Worm (Caenorhabditis elegans) whole organism, L2 larva: ENCODE data around the gene rps-0.
"Not testable (repeated sequence)": the region's sequence is repeated elsewhere in the genome, so short reads cannot be mapped to it uniquely, and the experiment has no call there.

Source experiments
- C34F6.9 ChIP-seq: fragments of 150-350 bp; optimal IDR thresholded peaks from 2 replicates; lab custom pipeline; 2014; ENCODE audit warnings: missing biosample characterization, missing genetic modification characterization
- R02D3.7 ChIP-seq: fragments of 150-350 bp; optimal IDR thresholded peaks from 2 replicates; lab custom pipeline; 2014; ENCODE audit warnings: missing biosample characterization, missing genetic modification characterization
- Y55F3AM.14 ChIP-seq: fragments of 200-800 bp; sonication (Bioruptor generic); optimal IDR thresholded peaks from 2 replicates; lab custom pipeline; 2018; ENCODE audit warnings: mild to moderate bottlenecking, missing genetic modification characterization, missing compliant biosample characterization
- ZK546.5 ChIP-seq: sonication (generic microtip); optimal IDR thresholded peaks from 2 replicates; lab custom pipeline; 2017; ENCODE audit warnings: missing biosample characterization, missing genetic modification characterization
- alr-1 ChIP-seq: fragments of 150-350 bp; optimal IDR thresholded peaks from 2 replicates; lab custom pipeline; 2014; ENCODE audit warnings: missing biosample characterization, missing genetic modification characterization
- ama-1 ChIP-seq: fragments of 150-350 bp; optimal IDR thresholded peaks from 2 replicates; lab custom pipeline; 2018; ENCODE audit warnings: inconsistent platforms
- blmp-1 ChIP-seq: sonication (generic microtip); optimal IDR thresholded peaks from 2 replicates; lab custom pipeline; 2017; ENCODE audit warnings: missing genetic modification characterization, mild to moderate bottlenecking, missing compliant biosample characterization, antibody characterized with exemption, moderate library complexity; ENCODE audit not compliant: insufficient read depth
- ceh-16 ChIP-seq: fragments of 150-350 bp; optimal IDR thresholded peaks from 2 replicates; lab custom pipeline; 2014; ENCODE audit warnings: missing biosample characterization, missing genetic modification characterization
- crh-2 ChIP-seq: sonication (generic microtip); optimal IDR thresholded peaks from 2 replicates; lab custom pipeline; 2017; ENCODE audit warnings: missing biosample characterization, missing genetic modification characterization
- dmd-4 ChIP-seq: sonication (generic microtip); optimal IDR thresholded peaks from 2 replicates; lab custom pipeline; 2017; ENCODE audit warnings: missing biosample characterization, missing genetic modification characterization
- elt-1 ChIP-seq: fragments of 150-350 bp; optimal IDR thresholded peaks from 2 replicates; lab custom pipeline; 2014; ENCODE audit warnings: missing biosample characterization, missing genetic modification characterization
- elt-3 ChIP-seq: sonication (generic microtip); optimal IDR thresholded peaks from 2 replicates; lab custom pipeline; 2017; ENCODE audit warnings: missing biosample characterization, missing genetic modification characterization
- fos-1 ChIP-seq: fragments of 150-350 bp; optimal IDR thresholded peaks from 2 replicates; lab custom pipeline; 2014; ENCODE audit warnings: missing biosample characterization, missing genetic modification characterization
- gmeb-1 ChIP-seq: fragments of 150-350 bp; optimal IDR thresholded peaks from 2 replicates; lab custom pipeline; 2014; ENCODE audit warnings: missing biosample characterization, missing genetic modification characterization
- lin-11 ChIP-seq: fragments of 150-350 bp; sonication (generic microtip); optimal IDR thresholded peaks from 2 replicates; lab custom pipeline; 2014; ENCODE audit warnings: missing biosample characterization, missing genetic modification characterization, inconsistent platforms, mixed read lengths
- lin-13 ChIP-seq: fragments of 150-350 bp; optimal IDR thresholded peaks from 2 replicates; lab custom pipeline; 2014; ENCODE audit warnings: missing biosample characterization, missing genetic modification reagents, missing genetic modification characterization
- lsy-2 ChIP-seq, 2 experiments: fragments of 150-350 bp in 1 of 2; sonication (generic microtip) in 1 of 2; optimal IDR thresholded peaks; 2 replicates each; lab custom pipeline; 2014 to 2017; ENCODE audit warnings: missing biosample characterization in 2 of 2, missing genetic modification characterization in 2 of 2
- mbf-1 ChIP-seq: sonication (generic microtip); optimal IDR thresholded peaks from 2 replicates; lab custom pipeline; 2017; ENCODE audit warnings: missing biosample characterization, missing genetic modification characterization
- nhr-11 ChIP-seq: fragments of 150-350 bp; optimal IDR thresholded peaks from 2 replicates; lab custom pipeline; 2014; ENCODE audit warnings: missing biosample characterization, missing genetic modification characterization
- nhr-129 ChIP-seq: fragments of 150-350 bp; optimal IDR thresholded peaks from 2 replicates; lab custom pipeline; 2014; ENCODE audit warnings: missing biosample characterization, missing genetic modification characterization
- nhr-237 ChIP-seq: fragments of 150-350 bp; optimal IDR thresholded peaks from 2 replicates; lab custom pipeline; 2014; ENCODE audit warnings: missing biosample characterization, missing genetic modification characterization
- nhr-25 ChIP-seq: fragments of 150-350 bp; sonication (generic microtip); optimal IDR thresholded peaks from 3 replicates; lab custom pipeline; 2014; ENCODE audit warnings: missing biosample characterization, missing genetic modification characterization
- nhr-6 ChIP-seq: fragments of 150-350 bp; optimal IDR thresholded peaks from 2 replicates; lab custom pipeline; 2014; ENCODE audit warnings: missing biosample characterization, missing genetic modification characterization
- sem-4 ChIP-seq: fragments of 150-350 bp; optimal IDR thresholded peaks from 2 replicates; lab custom pipeline; 2014; ENCODE audit warnings: missing biosample characterization, missing genetic modification reagents, missing genetic modification characterization
- skn-1 ChIP-seq: sonication (generic microtip); optimal IDR thresholded peaks from 2 replicates; lab custom pipeline; 2017; ENCODE audit warnings: missing biosample characterization, missing genetic modification characterization
- sma-9 ChIP-seq, 2 experiments: fragments of 150-350 bp in 1 of 2; sonication (generic microtip) in 1 of 2; optimal IDR thresholded peaks; 2 replicates each; lab custom pipeline; 2014 to 2016; ENCODE audit warnings: missing genetic modification characterization in 2 of 2, mild to moderate bottlenecking in 1 of 2, missing biosample characterization in 1 of 2, missing compliant biosample characterization in 1 of 2, missing genetic modification reagents in 1 of 2, moderate library complexity in 1 of 2
- snpc-4 ChIP-seq: fragments of 150-350 bp; optimal IDR thresholded peaks from 2 replicates; lab custom pipeline; 2014; ENCODE audit warnings: missing biosample characterization, missing genetic modification characterization
- unc-55 ChIP-seq: fragments of 150-350 bp; sonication (generic microtip); optimal IDR thresholded peaks from 3 replicates; lab custom pipeline; 2014; ENCODE audit warnings: missing biosample characterization, missing genetic modification reagents, missing genetic modification characterization
- unc-62 ChIP-seq: fragments of 150-350 bp; optimal IDR thresholded peaks from 2 replicates; lab custom pipeline; 2014; ENCODE audit warnings: missing biosample characterization, missing genetic modification reagents, missing genetic modification characterization
- ztf-1 ChIP-seq: fragments of 200-800 bp; sonication (Bioruptor generic); conservative IDR thresholded peaks from 2 replicates; pipeline ENCODE4 v1.3.6; 2022; ENCODE audit warnings: missing genetic modification characterization, missing compliant biosample characterization
- ztf-11 ChIP-seq: sonication (generic microtip); optimal IDR thresholded peaks from 2 replicates; lab custom pipeline; 2017; ENCODE audit warnings: missing biosample characterization, missing genetic modification characterization
- ztf-4 ChIP-seq: fragments of 150-350 bp; optimal IDR thresholded peaks from 2 replicates; lab custom pipeline; 2014; ENCODE audit warnings: missing biosample characterization, missing genetic modification characterization

Gene rps-0

DNA sequence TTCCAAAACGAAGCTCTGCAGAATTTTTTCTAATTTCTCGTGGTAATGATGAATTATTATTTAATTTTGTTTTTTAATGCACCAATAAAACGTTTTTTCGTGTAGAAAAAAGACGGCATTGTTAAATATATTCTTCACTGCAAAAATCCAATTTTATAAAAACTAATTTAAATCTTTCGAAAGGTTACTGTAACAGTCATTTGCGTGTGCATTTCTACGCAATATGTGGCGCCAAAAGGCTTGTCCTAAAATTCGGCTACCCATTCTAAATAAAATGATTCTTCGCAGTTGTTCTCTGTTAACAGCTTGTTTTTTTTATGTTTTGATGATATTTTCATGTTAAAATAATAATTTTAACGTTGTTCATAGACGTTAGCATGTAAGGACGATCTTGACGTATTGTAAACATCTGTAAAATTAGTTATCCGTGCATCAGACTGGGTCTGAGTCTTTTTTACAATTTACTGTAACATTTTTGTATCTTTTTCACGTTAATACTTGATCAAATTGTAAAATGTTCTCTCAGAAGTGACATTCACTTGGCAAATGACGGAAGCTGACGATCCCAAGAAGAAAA lies 38.8 kb upstream of the rps-0 start, which contains the start of gene mip-1:
Gene mip-1, plus strand, starts transcription at position 527 of the 577 bp plus-strand sequence.
- TF ChIP-seq lin-13 (GFP tag; lab: Kevin White, UChicago) (no peak), ceh-16 (no peak), nhr-11 (no peak), dmd-4 (tag; lab: Kevin White, UChicago) (no peak), elt-1 (tag; lab: Kevin White, UChicago) (no peak), nhr-129 (tag; lab: Kevin White, UChicago) (no peak), unc-62 (GFP tag; lab: Kevin White, UChicago) (no peak), ztf-4 (tag; lab: Kevin White, UChicago) (no peak), lsy-2 (tag; optimal IDR thresholded peaks at IDR 0.05; lab: Kevin White, UChicago) (no peak), ztf-11 (tag; lab: Kevin White, UChicago) (no peak), nhr-237 (tag; lab: Kevin White, UChicago) (no peak), crh-2 (no peak), sma-9 (GFP tag; optimal IDR thresholded peaks at IDR 0.05; lab: Kevin White, UChicago) (no peak), sma-9 (tag; optimal IDR thresholded peaks at IDR 0.05; lab: Kevin White, UChicago) (no peak), mbf-1 (tag; lab: Kevin White, UChicago) (no peak), C34F6.9 (tag; lab: Kevin White, UChicago) (no peak), alr-1 (tag; lab: Kevin White, UChicago) (no peak), nhr-25 (tag; lab: Kevin White, UChicago) (no peak), ztf-1 (GFP tag; lab: Robert Waterston, UW) (no peak), ZK546.5 (tag; lab: Kevin White, UChicago) (no peak), blmp-1 (no peak)
- TF ChIP-seq, all 48 proteins: peak for 0

DNA sequence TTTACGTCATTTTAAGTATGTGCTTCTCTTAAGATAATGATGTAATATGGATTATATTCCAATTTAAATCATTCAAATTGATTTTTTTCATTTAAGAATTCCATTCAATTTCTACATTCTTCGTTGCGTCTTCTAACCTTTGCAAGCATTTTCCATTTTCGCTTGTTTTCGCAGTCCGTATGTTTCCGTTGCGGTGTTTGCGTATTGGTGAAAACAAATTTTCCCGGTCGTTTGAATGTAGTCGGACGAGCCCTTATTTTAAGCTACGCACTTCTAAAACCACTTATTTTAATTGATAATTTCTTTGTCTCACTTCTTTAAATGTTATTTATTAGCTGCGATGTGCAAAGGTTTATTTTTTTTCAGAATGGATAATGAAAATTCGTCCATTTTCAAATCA lies 31.9 kb upstream of the rps-0 start, which contains the start of gene mel-28:
Gene mel-28, plus strand, starts transcription at position 367 of the 400 bp plus-strand sequence.
- TF ChIP-seq unc-55 (GFP tag; lab: Kevin White, UChicago) = peak; percentile 16
- peak; percentile 13 for TF ChIP-seq gmeb-1 (tag; lab: Kevin White, UChicago)
- TF ChIP-seq sem-4 (tag; lab: Kevin White, UChicago) = no peak
- TF ChIP-seq C34F6.9 (tag; lab: Kevin White, UChicago) = peak; percentile 65
- TF ChIP-seq Y55F3AM.14 = no peak

DNA sequence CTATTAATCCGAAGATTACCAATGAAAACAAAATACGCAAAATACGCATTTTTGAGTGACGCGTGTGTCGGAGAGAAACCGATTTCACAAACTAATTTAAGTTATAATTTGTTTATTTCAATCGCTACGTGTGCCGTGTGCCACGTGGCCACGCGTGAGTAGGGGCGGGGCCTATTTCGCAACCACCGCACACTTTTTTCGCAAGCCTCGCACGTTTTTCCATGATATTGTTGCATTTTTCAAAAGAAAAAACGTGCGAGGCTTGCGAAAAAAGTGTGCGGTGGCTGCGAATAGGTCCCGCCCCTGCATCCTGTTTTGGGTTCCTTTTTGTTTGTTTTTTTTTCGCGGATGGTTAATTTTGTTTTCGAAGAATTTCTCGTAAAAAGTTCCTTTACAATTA lies 31.3 kb upstream of the rps-0 start, which contains the start of gene enu-3.2:
Gene enu-3.2, minus strand, starts transcription at position 105 of the 400 bp plus-strand sequence.
- TF ChIP-seq R02D3.7 (tag; lab: Kevin White, UChicago); ama-1 (lab: Kevin White, UChicago); nhr-6 (tag; lab: Kevin White, UChicago): not testable (repeated sequence)

DNA sequence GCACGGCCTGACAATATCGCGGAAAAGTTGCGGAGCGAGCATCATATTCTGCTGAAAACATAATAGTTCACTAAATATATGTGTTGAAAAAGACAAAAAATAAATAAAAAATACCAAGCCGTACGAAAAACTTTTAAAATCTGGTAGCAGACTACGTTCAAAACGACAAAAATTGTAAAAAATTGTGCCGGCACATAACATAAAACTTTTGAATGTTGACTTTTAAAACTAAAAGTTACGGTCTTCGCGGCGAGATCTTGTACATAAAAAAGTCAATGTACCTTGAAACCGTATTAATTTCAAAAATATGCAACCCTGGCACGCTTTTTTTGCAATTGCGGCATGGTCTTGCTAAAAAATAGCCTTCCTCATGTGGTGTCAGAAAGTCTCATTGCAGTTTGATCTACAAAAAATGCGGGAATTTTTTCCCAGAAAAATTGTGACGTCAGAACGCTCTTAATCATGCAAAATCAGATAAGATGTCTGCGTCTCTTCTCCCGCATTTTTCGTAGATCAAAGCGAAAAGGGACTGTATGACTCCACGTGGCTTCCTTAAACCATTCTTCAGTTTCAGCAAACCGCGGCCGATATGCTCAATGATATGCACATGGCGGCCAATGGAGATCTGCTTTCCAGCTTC lies 28.2 kb upstream of the rps-0 start, which contains the start of the genes gex-5 and C38D4.10:
Gene gex-5, minus strand, starts transcription at position 51 of the 640 bp plus-strand sequence.
Gene C38D4.10, plus strand, starts transcription at position 590 of the 640 bp plus-strand sequence.
- not testable (repeated sequence) for TF ChIP-seq snpc-4 (tag; lab: Kevin White, UChicago); skn-1 (tag; lab: Kevin White, UChicago); elt-3

DNA sequence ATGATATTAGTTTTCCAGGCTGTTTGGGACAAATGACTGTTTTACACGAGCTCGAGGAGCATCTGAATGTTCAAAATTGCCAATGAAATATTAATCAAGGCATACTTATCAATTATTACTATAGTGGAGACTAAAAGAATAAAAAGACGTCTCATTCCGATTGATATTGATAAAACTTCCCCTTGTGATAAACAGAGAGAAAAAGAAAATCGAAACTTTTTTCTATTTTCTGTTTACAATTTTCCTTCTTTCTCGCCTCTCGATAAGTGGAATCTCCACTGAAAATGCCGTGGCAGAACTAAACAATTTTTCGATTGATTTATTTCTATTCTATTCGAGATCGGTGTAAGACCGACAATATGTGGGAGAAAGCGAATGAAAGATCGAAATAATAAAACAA lies 26.0 kb upstream of the rps-0 start, which contains the start of gene B0393.9:
Gene B0393.9, minus strand, starts transcription at position 303 of the 400 bp plus-strand sequence.
- peak; percentile 35 for TF ChIP-seq fos-1 (tag; lab: Kevin White, UChicago)
- no peak for TF ChIP-seq lin-11 (tag; lab: Kevin White, UChicago)
